Fruit fly (Drosophila melanogaster) whole organism, embryonic: ENCODE results near the gene CG3764.

ENCODE experiments used
- CG12391 ChIP-seq: fragments of 200-800 bp; sonication (Bioruptor generic); optimal IDR thresholded peaks from 3 replicates; lab custom pipeline; 2018; ENCODE audit warnings: missing biosample characterization, mild to moderate bottlenecking, missing genetic modification characterization, moderate library complexity
- CG1529 ChIP-seq: fragments of 200-800 bp; sonication (Bioruptor generic); optimal IDR thresholded peaks from 3 replicates; lab custom pipeline; 2018; ENCODE audit warnings: missing biosample characterization, missing genetic modification characterization
- CG3847 ChIP-seq: fragments of 200-800 bp; sonication (Bioruptor generic); IDR thresholded peaks from 2 replicates; pipeline ENCODE4 v1.3.6; 2022; ENCODE audit warnings: missing biosample characterization, missing genetic modification characterization
- CG6854 ChIP-seq: fragments of 200-800 bp; sonication (Bioruptor generic); optimal IDR thresholded peaks from 3 replicates; lab custom pipeline; 2017; ENCODE audit warnings: missing biosample characterization, mild to moderate bottlenecking, missing genetic modification characterization
- Scr ChIP-seq: fragments of 200-800 bp; sonication (Bioruptor generic); IDR thresholded peaks from 2 replicates; pipeline ENCODE4 v1.3.6; 2022; ENCODE audit warnings: missing biosample characterization, missing genetic modification characterization; ENCODE audit not compliant: partially characterized antibody
- Sox102F ChIP-seq: fragments of 200-800 bp; sonication (Bioruptor generic); optimal IDR thresholded peaks from 2 replicates; lab custom pipeline; 2018; ENCODE audit warnings: missing biosample characterization, mild to moderate bottlenecking, missing genetic modification characterization, moderate library complexity
- lola ChIP-seq, 3 experiments: fragments of >200 bp in 2 of 3; fragments of 200-800 bp in 1 of 3; sonication (Bioruptor generic) in 1 of 3; optimal IDR thresholded peaks; 2 replicates each; lab custom pipeline; 2017 to 2019; ENCODE audit warnings: missing biosample characterization in 3 of 3, missing genetic modification characterization in 3 of 3, mild to moderate bottlenecking in 1 of 3, moderate library complexity in 1 of 3
- tx ChIP-seq: fragments of 200-800 bp; sonication (Bioruptor generic); optimal IDR thresholded peaks from 2 replicates; lab custom pipeline; 2016; ENCODE audit warnings: missing biosample characterization, missing genetic modification characterization

DNA sequence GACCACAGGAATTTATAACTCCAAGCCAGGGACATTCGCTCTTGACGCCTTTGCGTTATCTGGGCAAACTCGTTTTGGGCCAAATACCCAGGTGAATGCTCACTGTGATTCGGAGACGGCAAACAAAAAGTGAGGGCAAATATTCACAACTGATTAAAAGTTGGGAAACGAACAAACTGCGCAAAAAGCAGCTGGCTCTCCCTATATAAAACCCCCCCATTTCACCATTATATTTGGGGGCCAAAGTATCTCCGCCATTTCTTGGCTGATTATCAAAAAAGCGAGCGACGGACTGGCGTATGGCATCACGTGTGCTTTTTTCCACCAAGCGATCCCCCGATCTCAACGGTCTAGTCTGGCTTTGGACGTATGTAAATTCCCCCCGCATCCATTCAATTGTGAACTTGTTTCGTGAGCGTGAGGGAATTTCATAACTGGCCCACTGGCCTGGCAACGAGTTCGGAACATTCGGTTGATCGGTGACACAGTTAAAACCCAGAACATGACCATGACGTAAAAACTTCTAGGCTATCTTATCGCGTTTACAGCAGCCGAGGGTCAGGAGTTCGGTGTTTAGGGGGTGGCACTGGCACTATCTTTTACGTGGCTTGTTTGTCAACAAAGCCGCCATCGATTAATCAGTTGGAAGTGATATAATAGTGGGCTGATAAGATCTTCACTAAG, 53.8 kb downstream of the CG3764 start:
- TF ChIP-seq CG12391 (tag; lab: Kevin White, UChicago) = no peak
- TF ChIP-seq Sox102F (GFP tag; lab: Kevin White, UChicago) = no peak
- no peak for TF ChIP-seq CG1529 (GFP tag; lab: Kevin White, UChicago)
- TF ChIP-seq tx (GFP tag; lab: Kevin White, UChicago) = no peak
- no peak for TF ChIP-seq CG3847 (GFP tag; lab: Robert Waterston, UW)
- no peak for TF ChIP-seq CG6854 (GFP tag; lab: Kevin White, UChicago)
- no peak for TF ChIP-seq lola (GFP tag; optimal IDR thresholded peaks at IDR 0.05; lab: Kevin White, UChicago)
- TF ChIP-seq Scr (GFP tag; lab: Robert Waterston, UW) = no peak
